Worm (Caenorhabditis elegans) whole organism, L3 larva: ENCODE measurements around the gene col-97.

Experiments used
- ZK546.5 ChIP-seq: sonication (generic microtip); optimal IDR thresholded peaks from 2 replicates; lab custom pipeline; 2017; ENCODE audit warnings: missing biosample characterization, missing genetic modification characterization
- elt-3 ChIP-seq, 3 experiments: fragments of 150-350 bp in 1 of 3; sonication (generic microtip) in 2 of 3; optimal IDR thresholded peaks; 2 replicates in 2 of 3; 4 replicates in 1 of 3; lab custom pipeline; 2014 to 2017; ENCODE audit warnings: missing biosample characterization in 3 of 3, missing genetic modification characterization in 3 of 3
- fos-1 ChIP-seq: fragments of 150-350 bp; optimal IDR thresholded peaks from 2 replicates; lab custom pipeline; 2014; ENCODE audit warnings: missing biosample characterization, missing genetic modification characterization
- lsy-12 ChIP-seq: sonication (generic microtip); optimal IDR thresholded peaks from 2 replicates; lab custom pipeline; 2016; ENCODE audit warnings: mild to moderate bottlenecking, missing genetic modification characterization, missing compliant biosample characterization
- nfya-1 ChIP-seq: sonication (generic microtip); optimal IDR thresholded peaks from 2 replicates; lab custom pipeline; 2017; ENCODE audit warnings: missing genetic modification characterization, mild to moderate bottlenecking, missing compliant biosample characterization, antibody characterized with exemption, moderate library complexity; ENCODE audit not compliant: insufficient read depth
- nhr-76 ChIP-seq: fragments of 150-350 bp; sonication (generic microtip); optimal IDR thresholded peaks from 5 replicates; lab custom pipeline; 2014; ENCODE audit warnings: missing biosample characterization, missing genetic modification characterization
- pqm-1 ChIP-seq: fragments of 150-350 bp; optimal IDR thresholded peaks from 2 replicates; lab custom pipeline; 2017; ENCODE audit warnings: missing biosample characterization, missing genetic modification characterization, inconsistent platforms
- tbx-2 ChIP-seq: sonication (generic microtip); optimal IDR thresholded peaks from 2 replicates; lab custom pipeline; 2016; ENCODE audit warnings: mild to moderate bottlenecking, missing genetic modification characterization, missing compliant biosample characterization
- unc-62 ChIP-seq: fragments of 150-350 bp; sonication (generic microtip); optimal IDR thresholded peaks from 4 replicates; lab custom pipeline; 2014; ENCODE audit warnings: missing biosample characterization, missing genetic modification reagents, missing genetic modification characterization
- ztf-11 ChIP-seq: fragments of 150-350 bp; optimal IDR thresholded peaks from 2 replicates; lab custom pipeline; 2014; ENCODE audit warnings: missing biosample characterization, missing genetic modification characterization

ce11 chrIII:13013912-13014311 lies 20.4 kb upstream of the col-97 start:
- no peak for TF ChIP-seq pqm-1
- no peak for TF ChIP-seq tbx-2 (tag; lab: Kevin White, UChicago)
- no peak for TF ChIP-seq nhr-76
- TF ChIP-seq unc-62 (GFP tag; lab: Kevin White, UChicago) = no peak
- TF ChIP-seq ZK546.5 (tag; lab: Kevin White, UChicago) = no peak
- no peak for TF ChIP-seq lsy-12
- no peak for TF ChIP-seq fos-1 (tag; lab: Kevin White, UChicago)
- TF ChIP-seq elt-3 (tag; optimal IDR thresholded peaks at IDR 0.05; lab: Kevin White, UChicago) = no peak
- TF ChIP-seq ztf-11 (tag; lab: Kevin White, UChicago) = no peak
- no peak for TF ChIP-seq nfya-1 (tag; lab: Kevin White, UChicago)
